Worm (Caenorhabditis elegans) whole organism, L1 larva: Measurements from ENCODE around the gene R12B2.2.

Experiments used
- C34B4.2 ChIP-seq: sonication (generic microtip); optimal IDR thresholded peaks from 2 replicates; lab custom pipeline; 2017; ENCODE audit warnings: mild to moderate bottlenecking, missing genetic modification characterization, missing compliant biosample characterization
- F16B12.6 ChIP-seq: fragments of 150-350 bp; optimal IDR thresholded peaks from 2 replicates; lab custom pipeline; 2014; ENCODE audit warnings: missing biosample characterization, missing genetic modification characterization
- blmp-1 ChIP-seq: fragments of 150-350 bp; optimal IDR thresholded peaks from 2 replicates; lab custom pipeline; 2014; ENCODE audit warnings: missing biosample characterization, missing genetic modification characterization
- ceh-82 ChIP-seq, 3 experiments: fragments of 150-350 bp in 1 of 3; sonication (generic microtip) in 2 of 3; optimal IDR thresholded peaks; 2 replicates each; lab custom pipeline; 2014 to 2017; ENCODE audit warnings: missing biosample characterization in 3 of 3, missing genetic modification characterization in 3 of 3
- dpl-1 ChIP-seq, 3 experiments: fragments of 150-350 bp in 2 of 3; sonication (generic microtip) in 1 of 3; optimal IDR thresholded peaks; 2 replicates each; lab custom pipeline; 2014 to 2017; ENCODE audit warnings: missing biosample characterization in 3 of 3, missing genetic modification characterization in 3 of 3, missing genetic modification reagents in 3 of 3
- dsc-1 ChIP-seq: sonication (generic microtip); optimal IDR thresholded peaks from 2 replicates; lab custom pipeline; 2016; ENCODE audit warnings: mild to moderate bottlenecking, missing genetic modification characterization, missing compliant biosample characterization
- efl-1 ChIP-seq, 4 experiments: fragments of 150-350 bp; optimal IDR thresholded peaks in 3 of 4; peaks in 1 of 4; 1 replicate in 1 of 4; 2 replicates in 3 of 4; lab custom pipeline; 2014; ENCODE audit warnings: missing biosample characterization in 2 of 4, missing genetic modification characterization in 2 of 4, missing genetic modification reagents in 2 of 4
- efl-3 ChIP-seq: fragments of 200-800 bp; sonication (Bioruptor generic); optimal IDR thresholded peaks from 2 replicates; lab custom pipeline; 2018; ENCODE audit warnings: mild to moderate bottlenecking, missing genetic modification characterization, missing compliant biosample characterization
- egl-27 ChIP-seq, 2 experiments: fragments of 150-350 bp in 1 of 2; sonication (generic microtip); optimal IDR thresholded peaks; 3 replicates each; lab custom pipeline; 2017 to 2018; ENCODE audit warnings: missing biosample characterization in 2 of 2, missing genetic modification characterization in 2 of 2, missing genetic modification reagents in 2 of 2
- elt-2 ChIP-seq: sonication (generic microtip); optimal IDR thresholded peaks from 2 replicates; lab custom pipeline; 2016; ENCODE audit warnings: missing genetic modification characterization, mild to moderate bottlenecking, inconsistent platforms, missing compliant biosample characterization, missing genetic modification reagents
- ets-5 ChIP-seq: fragments of 200-800 bp; sonication (Bioruptor generic); IDR thresholded peaks from 2 replicates; pipeline ENCODE4 v1.3.6; 2022; ENCODE audit warnings: missing genetic modification characterization, missing compliant biosample characterization
- fkh-10 ChIP-seq: sonication (generic microtip); optimal IDR thresholded peaks from 2 replicates; lab custom pipeline; 2017; ENCODE audit warnings: missing biosample characterization, missing genetic modification reagents, missing genetic modification characterization
- fkh-8 ChIP-seq: sonication (generic microtip); optimal IDR thresholded peaks from 2 replicates; lab custom pipeline; 2016; ENCODE audit warnings: mild to moderate bottlenecking, missing genetic modification characterization, missing compliant biosample characterization
- fos-1 ChIP-seq: fragments of 150-350 bp; optimal IDR thresholded peaks from 2 replicates; lab custom pipeline; 2014; ENCODE audit warnings: missing biosample characterization, missing genetic modification characterization
- grh-1 ChIP-seq: fragments of 200-800 bp; sonication (Bioruptor generic); IDR thresholded peaks from 2 replicates; pipeline ENCODE4 v1.3.6; 2022; ENCODE audit warnings: missing genetic modification reagents, missing genetic modification characterization, missing compliant biosample characterization
- hlh-17 ChIP-seq: fragments of 200-800 bp; sonication (Bioruptor generic); optimal IDR thresholded peaks from 2 replicates; lab custom pipeline; 2018; ENCODE audit warnings: missing genetic modification characterization, mild to moderate bottlenecking, missing compliant biosample characterization, moderate library complexity, borderline replicate concordance
- hlh-4 ChIP-seq: sonication (generic microtip); optimal IDR thresholded peaks from 2 replicates; lab custom pipeline; 2016; ENCODE audit warnings: mild to moderate bottlenecking, missing genetic modification characterization, missing compliant biosample characterization
- isw-1 ChIP-seq: fragments of 200-800 bp; sonication (Bioruptor generic); IDR thresholded peaks from 2 replicates; pipeline ENCODE4 v1.3.6; 2022; ENCODE audit warnings: missing genetic modification characterization, missing compliant biosample characterization
- lin-13 ChIP-seq: fragments of 150-350 bp; optimal IDR thresholded peaks from 2 replicates; lab custom pipeline; 2014; ENCODE audit warnings: missing biosample characterization, missing genetic modification reagents, missing genetic modification characterization
- lin-14 ChIP-seq: fragments of 200-800 bp; sonication (Bioruptor generic); optimal IDR thresholded peaks from 2 replicates; lab custom pipeline; 2018; ENCODE audit warnings: mild to moderate bottlenecking, missing genetic modification characterization, moderate library complexity, missing compliant biosample characterization
- lin-35 ChIP-seq, 2 experiments: fragments of 150-350 bp; optimal IDR thresholded peaks; 2 replicates each; lab custom pipeline; 2014; ENCODE audit warnings: missing biosample characterization in 2 of 2, missing genetic modification characterization in 2 of 2, missing genetic modification reagents in 2 of 2
- lsy-2 ChIP-seq, 2 experiments: fragments of 150-350 bp; optimal IDR thresholded peaks; 2 replicates each; lab custom pipeline; 2014; ENCODE audit warnings: missing biosample characterization in 2 of 2, missing genetic modification characterization in 2 of 2
- mdl-1 ChIP-seq, 2 experiments: fragments of 150-350 bp; optimal IDR thresholded peaks; 2 replicates each; lab custom pipeline; 2014 to 2017; ENCODE audit warnings: missing biosample characterization in 2 of 2, missing genetic modification characterization in 2 of 2, inconsistent platforms in 1 of 2
- nhr-12 ChIP-seq: sonication (generic microtip); optimal IDR thresholded peaks from 2 replicates; lab custom pipeline; 2017; ENCODE audit warnings: missing biosample characterization, missing genetic modification characterization
- nhr-19 ChIP-seq: fragments of 200-800 bp; sonication (Bioruptor generic); conservative IDR thresholded peaks from 2 replicates; pipeline ENCODE4 v1.3.6; 2022; ENCODE audit warnings: missing genetic modification characterization, missing compliant biosample characterization
- nhr-28 ChIP-seq: fragments of 150-350 bp; optimal IDR thresholded peaks from 2 replicates; lab custom pipeline; 2014; ENCODE audit warnings: missing biosample characterization, missing genetic modification characterization
- nhr-47 ChIP-seq: sonication (generic microtip); optimal IDR thresholded peaks from 2 replicates; lab custom pipeline; 2016; ENCODE audit warnings: mild to moderate bottlenecking, missing genetic modification characterization, moderate library complexity, missing compliant biosample characterization
- nhr-71 ChIP-seq: sonication (generic microtip); optimal IDR thresholded peaks from 2 replicates; lab custom pipeline; 2016; ENCODE audit warnings: mild to moderate bottlenecking, missing genetic modification characterization, moderate library complexity, missing compliant biosample characterization
- nhr-85 ChIP-seq: sonication (generic microtip); peaks from one replicate; lab custom pipeline; 2016; ENCODE audit warnings: missing genetic modification characterization, inconsistent platforms, missing compliant biosample characterization
- nhr-90 ChIP-seq: sonication (generic microtip); optimal IDR thresholded peaks from 2 replicates; lab custom pipeline; 2016; ENCODE audit warnings: mild to moderate bottlenecking, missing genetic modification characterization, missing compliant biosample characterization; ENCODE audit not compliant: poor library complexity
- pax-3 ChIP-seq: fragments of 200-800 bp; sonication (Bioruptor generic); optimal IDR thresholded peaks from 2 replicates; lab custom pipeline; 2018; ENCODE audit warnings: mild to moderate bottlenecking, missing genetic modification characterization, moderate library complexity, missing compliant biosample characterization
- rnt-1 ChIP-seq: sonication (generic microtip); optimal IDR thresholded peaks from 2 replicates; lab custom pipeline; 2016; ENCODE audit warnings: mild to moderate bottlenecking, missing genetic modification characterization, moderate library complexity, missing compliant biosample characterization
- snu-23 ChIP-seq: sonication (generic microtip); optimal IDR thresholded peaks from 2 replicates; lab custom pipeline; 2016; ENCODE audit warnings: missing genetic modification characterization, missing compliant biosample characterization
- sox-4 ChIP-seq: sonication (generic microtip); optimal IDR thresholded peaks from 2 replicates; lab custom pipeline; 2016; ENCODE audit warnings: missing genetic modification characterization, missing compliant biosample characterization
- swsn-7 ChIP-seq: sonication (generic microtip); optimal IDR thresholded peaks from 2 replicates; lab custom pipeline; 2016; ENCODE audit warnings: missing genetic modification characterization, missing compliant biosample characterization
- tlp-1 ChIP-seq: fragments of 150-350 bp; optimal IDR thresholded peaks from 2 replicates; lab custom pipeline; 2014; ENCODE audit warnings: missing biosample characterization, missing genetic modification characterization
- unc-62 ChIP-seq: fragments of 150-350 bp; optimal IDR thresholded peaks from 2 replicates; lab custom pipeline; 2014; ENCODE audit warnings: missing biosample characterization, missing genetic modification reagents, missing genetic modification characterization
- zip-4 ChIP-seq: fragments of 200-800 bp; sonication (Bioruptor generic); optimal IDR thresholded peaks from 2 replicates; lab custom pipeline; 2018; ENCODE audit warnings: mild to moderate bottlenecking, missing genetic modification characterization, moderate library complexity, missing compliant biosample characterization
- ztf-4 ChIP-seq: fragments of 150-350 bp; optimal IDR thresholded peaks from 2 replicates; lab custom pipeline; 2014; ENCODE audit warnings: missing biosample characterization, missing genetic modification characterization

The R12B2.2 gene

DNA sequence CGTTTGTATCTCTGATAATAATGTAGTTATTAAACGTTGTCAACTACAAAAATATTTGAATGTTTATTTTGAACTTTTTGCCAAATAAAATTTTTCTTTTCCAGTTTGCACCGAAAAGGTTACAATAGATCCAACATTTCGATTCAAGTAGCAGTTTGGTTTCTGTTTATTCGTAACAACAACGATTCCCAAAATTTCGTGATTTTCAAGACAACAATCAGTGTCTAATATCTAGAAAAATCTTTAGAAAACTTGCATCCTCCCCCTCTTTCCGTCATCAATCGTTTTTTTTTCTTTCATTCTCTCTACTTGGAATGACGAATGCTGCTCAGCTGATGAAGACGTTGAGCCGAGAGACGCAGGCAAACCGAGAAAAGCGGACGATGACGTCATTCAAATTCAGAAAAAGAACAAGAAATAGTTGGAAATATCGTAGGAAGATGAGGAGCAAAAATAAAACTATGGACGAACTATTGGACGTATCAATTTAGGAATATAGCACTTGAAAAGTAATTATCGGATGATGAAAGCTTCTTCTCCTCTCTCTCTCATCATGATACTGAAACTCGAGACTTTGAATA is 48.2 kb upstream of the R12B2.2 start (continued):
- TF ChIP-seq nhr-12 (tag; lab: Kevin White, UChicago) (no peak), sox-4 (tag; lab: Kevin White, UChicago) (peak; percentile 72), lin-14 (GFP tag; lab: Kevin White, UChicago) (peak; percentile 94)
- TF ChIP-seq, all 84 proteins: peak for 36

DNA sequence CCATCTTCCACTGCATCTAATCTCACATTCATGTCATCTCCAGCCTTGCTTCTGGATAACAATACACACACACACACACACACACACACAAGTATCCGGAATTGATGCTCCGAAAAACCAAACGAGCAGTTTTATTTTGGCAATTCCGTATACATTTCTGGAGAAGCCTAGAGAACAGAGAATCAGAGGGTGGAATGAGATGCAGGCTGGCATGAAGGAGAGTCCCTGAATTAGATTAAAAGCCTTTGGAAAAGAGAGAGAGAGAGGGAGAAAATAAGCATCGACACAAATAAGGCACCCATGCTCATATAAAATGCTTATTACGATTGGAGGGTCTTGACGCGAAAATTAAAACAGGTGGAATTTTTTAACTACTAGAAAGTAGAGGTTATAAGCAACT is 46.1 kb upstream of the R12B2.2 start:
- TF ChIP-seq lin-14 (GFP tag; lab: Kevin White, UChicago) (peak; percentile 60), fos-1 (tag; lab: Kevin White, UChicago) (no peak)
- TF ChIP-seq, all 84 proteins: peak for 1

DNA sequence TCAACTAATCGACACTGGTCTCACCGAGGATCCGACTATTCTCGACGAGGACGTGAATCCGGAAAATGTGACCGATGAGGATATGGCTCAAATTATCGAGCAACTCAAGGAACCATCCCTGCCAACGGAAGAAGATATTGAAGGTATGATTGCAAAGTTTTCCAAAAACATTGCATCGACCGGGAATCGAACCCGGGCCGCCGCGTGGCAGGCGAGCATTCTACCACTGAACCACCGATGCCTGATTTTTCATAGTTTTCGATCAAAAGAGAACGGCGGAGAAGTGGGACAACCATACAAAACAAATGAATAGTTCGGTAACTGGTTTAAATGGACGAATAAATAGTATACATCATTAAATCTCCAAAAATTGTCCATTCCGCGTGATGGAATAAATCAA is 44.9 kb upstream of the R12B2.2 start:
- TF ChIP-seq isw-1 = no peak
- TF ChIP-seq fkh-10 (GFP tag; lab: Kevin White, UChicago) = no peak
- no peak for TF ChIP-seq zip-4 (GFP tag; lab: Kevin White, UChicago)
- TF ChIP-seq unc-62 (GFP tag; lab: Kevin White, UChicago) = no peak

DNA sequence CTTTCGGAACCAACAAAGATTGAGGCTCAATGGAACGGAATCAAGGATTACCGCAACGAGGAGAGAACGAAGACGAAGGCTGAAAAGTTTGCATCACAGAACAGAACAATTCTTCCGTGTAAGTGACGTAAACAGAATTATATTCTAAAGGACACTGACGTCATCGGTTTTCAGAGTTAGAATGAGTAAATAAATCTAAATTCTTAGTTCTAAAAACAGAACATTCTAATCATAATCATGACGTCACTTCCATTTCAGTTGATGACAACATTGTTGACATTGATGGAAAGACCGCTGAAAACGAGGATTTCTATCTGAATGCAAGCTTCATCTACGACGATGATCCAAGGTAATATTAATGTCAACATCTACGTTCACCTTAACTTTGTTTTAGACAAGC is 42.8 kb upstream of the R12B2.2 start:
- TF ChIP-seq lin-14 (GFP tag; lab: Kevin White, UChicago) (peak; percentile 5), tlp-1 (tag; lab: Kevin White, UChicago) (no peak), ets-5 (GFP tag; lab: Robert Waterston, UW) (no peak), nhr-85 (tag; lab: Kevin White, UChicago) (no peak), pax-3 (peak; percentile 28), elt-2 (tag; lab: Kevin White, UChicago) (no peak), egl-27 (tag; optimal IDR thresholded peaks at IDR 0.05; lab: Kevin White, UChicago) (no peak), mdl-1 (tag; optimal IDR thresholded peaks at IDR 0.05; lab: Kevin White, UChicago) (no peak), nhr-19 (GFP tag; lab: Robert Waterston, UW) (no peak), nhr-71 (tag; lab: Kevin White, UChicago) (peak; percentile 51), F16B12.6 (tag; lab: Kevin White, UChicago) (no peak), isw-1 (no peak), ztf-4 (tag; lab: Kevin White, UChicago) (peak; percentile 46), ceh-82 (tag; optimal IDR thresholded peaks at IDR 0.05; lab: Kevin White, UChicago) (no peak), lin-13 (GFP tag; lab: Kevin White, UChicago) (no peak), blmp-1 (tag; lab: Kevin White, UChicago) (no peak), snu-23 (no peak), efl-3 (no peak), dsc-1 (tag; lab: Kevin White, UChicago) (peak; percentile 43), nhr-47 (tag; lab: Kevin White, UChicago) (peak; percentile 30), fkh-8 (tag; lab: Kevin White, UChicago) (peak; percentile 75), hlh-4 (no peak), lsy-2 (tag; optimal IDR thresholded peaks at IDR 0.05; lab: Kevin White, UChicago) (peak in 1 of 2 experiments; percentile 8)

DNA sequence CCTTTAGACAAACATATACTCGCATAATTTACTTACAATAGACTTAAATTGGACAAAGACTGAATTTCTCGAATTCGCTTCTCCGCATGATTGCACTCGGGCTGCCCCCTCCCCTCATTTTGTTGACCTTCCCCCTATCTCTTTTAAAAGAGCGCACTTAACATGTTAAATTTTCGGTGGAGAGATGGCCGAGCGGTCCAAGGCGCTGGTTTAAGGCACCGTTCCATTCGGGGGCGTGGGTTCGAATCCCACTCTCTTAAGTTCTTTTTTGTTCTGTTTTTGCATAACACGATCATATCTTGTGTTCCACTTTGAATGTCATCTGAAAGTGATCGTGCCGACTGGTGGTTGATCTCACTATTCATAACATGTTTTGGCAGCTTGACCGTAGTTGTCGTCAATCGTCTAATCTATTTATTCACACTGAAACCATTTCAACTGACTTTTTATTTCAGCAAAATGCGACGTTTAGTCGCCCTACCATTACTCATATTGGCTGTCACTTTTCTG is 37.0 kb upstream of the R12B2.2 start, which contains the start of gene cutl-23:
TSS of gene cutl-23 (plus strand) at position 460 of the 510 bp plus-strand sequence.
- TF ChIP-seq fkh-8 (tag; lab: Kevin White, UChicago) = no peak
- TF ChIP-seq nhr-85 (tag; lab: Kevin White, UChicago) = no peak
- no peak for TF ChIP-seq hlh-17 (GFP tag; lab: Kevin White, UChicago)
- peak in 1 of 3 experiments; percentile 32 for TF ChIP-seq dpl-1 (GFP tag; optimal IDR thresholded peaks at IDR 0.05; lab: Kevin White, UChicago)
- peak; percentile 32 for TF ChIP-seq rnt-1
- TF ChIP-seq grh-1 = no peak
- TF ChIP-seq sox-4 (tag; lab: Kevin White, UChicago) = no peak
- no peak for TF ChIP-seq unc-62 (GFP tag; lab: Kevin White, UChicago)
- peak in 1 of 2 experiments; percentile 12 for TF ChIP-seq efl-1 (optimal IDR thresholded peaks at IDR 0.05; lab: Kevin White, UChicago)
- peak in 1 of 2 experiments; percentile 94 for TF ChIP-seq efl-1 (GFP tag; optimal IDR thresholded peaks at IDR 0.05 in 1 of 2; lab: Kevin White, UChicago)
- TF ChIP-seq swsn-7 (tag; lab: Kevin White, UChicago) = peak; percentile 8
- no peak for TF ChIP-seq nhr-71 (tag; lab: Kevin White, UChicago)
- TF ChIP-seq nhr-28 (tag; lab: Kevin White, UChicago) = no peak
- TF ChIP-seq C34B4.2 = no peak
- TF ChIP-seq nhr-90 (tag; lab: Kevin White, UChicago) = peak; percentile 35
- TF ChIP-seq lin-35 (GFP tag; optimal IDR thresholded peaks at IDR 0.05; lab: Kevin White, UChicago) = peak; percentile 12 to 40
- TF ChIP-seq, all 84 proteins: peak for 6
